Fruit fly (Drosophila melanogaster) whole organism, embryonic: ENCODE measurements around the gene CG42764.
A peak's percentile ranks its signal among the peaks of the same experiment; 100 is the strongest.

ENCODE experiments used
- Aef1 ChIP-seq: fragments of 200-800 bp; sonication (Bioruptor generic); IDR thresholded peaks from 3 replicates; pipeline ENCODE4 v1.3.6; 2022; ENCODE audit warnings: missing biosample characterization, missing genetic modification characterization
- Atf3 ChIP-seq: fragments of 200-800 bp; sonication (Bioruptor generic); optimal IDR thresholded peaks from 3 replicates; lab custom pipeline; 2016; ENCODE audit warnings: missing biosample characterization, missing genetic modification characterization
- B-H1 ChIP-seq: fragments of 200-800 bp; sonication (Bioruptor generic); IDR thresholded peaks from 3 replicates; pipeline ENCODE4 v1.3.6; 2022; ENCODE audit warnings: missing biosample characterization, missing genetic modification characterization
- CG10321 ChIP-seq: fragments of 200-800 bp; sonication (Bioruptor generic); IDR thresholded peaks from 2 replicates; pipeline ENCODE4 v1.3.6; 2022; ENCODE audit warnings: missing biosample characterization, missing genetic modification characterization
- CG14441 ChIP-seq: fragments of 200-800 bp; sonication (Bioruptor generic); IDR thresholded peaks from 2 replicates; pipeline ENCODE4 v1.3.6; 2022; ENCODE audit warnings: missing biosample characterization, missing genetic modification characterization
- CG1529 ChIP-seq: fragments of 200-800 bp; sonication (Bioruptor generic); optimal IDR thresholded peaks from 3 replicates; lab custom pipeline; 2018; ENCODE audit warnings: missing biosample characterization, missing genetic modification characterization
- CG17912 ChIP-seq: fragments of 200-800 bp; sonication (Bioruptor generic); optimal IDR thresholded peaks from 2 replicates; lab custom pipeline; 2018; ENCODE audit warnings: missing biosample characterization, mild to moderate bottlenecking, missing genetic modification characterization
- CG18619 ChIP-seq: fragments of 200-800 bp; sonication (Bioruptor generic); optimal IDR thresholded peaks from 3 replicates; lab custom pipeline; 2017; ENCODE audit warnings: missing biosample characterization, mild to moderate bottlenecking, missing genetic modification characterization
- CG32772 ChIP-seq: fragments of 200-800 bp; sonication (Bioruptor generic); IDR thresholded peaks from 2 replicates; pipeline ENCODE4 v1.3.6; 2022; ENCODE audit warnings: missing biosample characterization, missing genetic modification characterization
- CG4424 ChIP-seq: fragments of 200-800 bp; sonication (Bioruptor generic); optimal IDR thresholded peaks from 3 replicates; lab custom pipeline; 2016; ENCODE audit warnings: missing biosample characterization, missing genetic modification characterization
- CG9609 ChIP-seq: fragments of 200-800 bp; sonication (Bioruptor generic); optimal IDR thresholded peaks from 3 replicates; lab custom pipeline; 2016; ENCODE audit warnings: missing biosample characterization, missing genetic modification characterization
- CG9727 ChIP-seq: fragments of 200-800 bp; sonication (Bioruptor generic); optimal IDR thresholded peaks from 3 replicates; lab custom pipeline; 2017; ENCODE audit warnings: missing biosample characterization, mild to moderate bottlenecking, missing genetic modification characterization
- CG9797 ChIP-seq: fragments of 200-800 bp; sonication (Bioruptor generic); optimal IDR thresholded peaks from 3 replicates; lab custom pipeline; 2018; ENCODE audit warnings: missing biosample characterization, mild to moderate bottlenecking, missing genetic modification characterization
- CG9932 ChIP-seq: fragments of 200-800 bp; sonication (Bioruptor generic); IDR thresholded peaks from 2 replicates; pipeline ENCODE4 v1.3.6; 2022; ENCODE audit warnings: missing biosample characterization, missing genetic modification characterization
- Dll ChIP-seq: fragments of 200-800 bp; sonication (Bioruptor generic); IDR thresholded peaks from 4 replicates; pipeline ENCODE4 v1.3.6; 2022; ENCODE audit warnings: missing biosample characterization, missing genetic modification characterization; ENCODE audit not compliant: partially characterized antibody
- E2f1 ChIP-seq: fragments of 200-800 bp; sonication (Bioruptor generic); IDR thresholded peaks from 2 replicates; pipeline ENCODE4 v1.3.6; 2022; ENCODE audit warnings: missing biosample characterization, missing genetic modification characterization
- Fer1 ChIP-seq: fragments of 200-800 bp; sonication (Bioruptor generic); optimal IDR thresholded peaks from 2 replicates; lab custom pipeline; 2017; ENCODE audit warnings: missing biosample characterization, mild to moderate bottlenecking, missing genetic modification characterization
- Gug ChIP-seq: fragments of 200-800 bp; sonication (Bioruptor generic); IDR thresholded peaks from 4 replicates; pipeline ENCODE4 v1.3.6; 2022; ENCODE audit warnings: missing biosample characterization, missing genetic modification characterization
- HLH4C ChIP-seq: fragments of 200-800 bp; sonication (Bioruptor generic); IDR thresholded peaks from 3 replicates; pipeline ENCODE4 v1.3.6; 2022; ENCODE audit warnings: missing biosample characterization, missing genetic modification characterization; ENCODE audit not compliant: partially characterized antibody
- HLH54F ChIP-seq: fragments of 200-800 bp; sonication (Bioruptor generic); optimal IDR thresholded peaks from 3 replicates; lab custom pipeline; 2016; ENCODE audit warnings: missing biosample characterization, missing genetic modification characterization
- Hmr ChIP-seq: fragments of 200-800 bp; sonication (Bioruptor generic); optimal IDR thresholded peaks from 3 replicates; lab custom pipeline; 2017; ENCODE audit warnings: mild to moderate bottlenecking, missing biosample characterization, missing genetic modification reagents, missing genetic modification characterization
- Hsf ChIP-seq: fragments of 200-800 bp; sonication (Bioruptor generic); optimal IDR thresholded peaks from 3 replicates; lab custom pipeline; 2016; ENCODE audit warnings: missing biosample characterization, missing genetic modification characterization
- Mad ChIP-seq: fragments of 200-800 bp; sonication (Bioruptor generic); optimal IDR thresholded peaks from 2 replicates; lab custom pipeline; 2016; ENCODE audit warnings: missing biosample characterization, missing genetic modification characterization
- Mrtf ChIP-seq: fragments of 200-800 bp; sonication (Bioruptor generic); IDR thresholded peaks from 3 replicates; pipeline ENCODE4 v1.3.6; 2022; ENCODE audit warnings: missing biosample characterization, missing genetic modification characterization
- NFAT ChIP-seq: fragments of 200-800 bp; sonication (Bioruptor generic); IDR thresholded peaks from 2 replicates; pipeline ENCODE4 v1.3.6; 2022; ENCODE audit warnings: missing biosample characterization, missing genetic modification characterization
- Neu2 ChIP-seq: fragments of 200-800 bp; sonication (Bioruptor generic); optimal IDR thresholded peaks from 3 replicates; lab custom pipeline; 2016; ENCODE audit warnings: missing biosample characterization, missing genetic modification characterization, borderline replicate concordance
- Nf-YB ChIP-seq: fragments of 200-800 bp; sonication (Bioruptor generic); optimal IDR thresholded peaks from 3 replicates; lab custom pipeline; 2019; ENCODE audit warnings: missing biosample characterization, mild to moderate bottlenecking, missing genetic modification characterization, moderate library complexity
- abd-A ChIP-seq: fragments of 200-800 bp; sonication (Bioruptor generic); optimal IDR thresholded peaks from 3 replicates; lab custom pipeline; 2019; ENCODE audit warnings: missing biosample characterization, mild to moderate bottlenecking, missing genetic modification characterization, moderate library complexity
- cad ChIP-seq: fragments of >200 bp; optimal IDR thresholded peaks from 2 replicates; lab custom pipeline; 2017; ENCODE audit warnings: missing biosample characterization, missing genetic modification characterization
- caup ChIP-seq: fragments of 200-800 bp; sonication (Bioruptor generic); optimal IDR thresholded peaks from 3 replicates; lab custom pipeline; 2017; ENCODE audit warnings: missing biosample characterization, mild to moderate bottlenecking, missing genetic modification characterization, moderate library complexity; ENCODE audit not compliant: severe bottlenecking
- chinmo ChIP-seq: fragments of 200-800 bp; sonication (Bioruptor generic); IDR thresholded peaks from 4 replicates; pipeline ENCODE4 v1.3.6; 2022; ENCODE audit warnings: missing biosample characterization, missing genetic modification characterization; ENCODE audit not compliant: partially characterized antibody
- en ChIP-seq: fragments of 200-800 bp; sonication (Bioruptor generic); optimal IDR thresholded peaks from 2 replicates; lab custom pipeline; 2016; ENCODE audit warnings: missing biosample characterization, missing genetic modification characterization
- ewg ChIP-seq: fragments of 200-800 bp; sonication (Bioruptor generic); optimal IDR thresholded peaks from 3 replicates; lab custom pipeline; 2017; ENCODE audit warnings: mild to moderate bottlenecking, missing biosample characterization, missing genetic modification reagents, missing genetic modification characterization
- exex ChIP-seq: fragments of 200-800 bp; sonication (Bioruptor generic); optimal IDR thresholded peaks from 4 replicates; lab custom pipeline; 2018; ENCODE audit warnings: missing biosample characterization, mild to moderate bottlenecking, missing genetic modification characterization, moderate library complexity
- ftz-f1 ChIP-seq: fragments of 200-800 bp; sonication (Bioruptor generic); optimal IDR thresholded peaks from 2 replicates; lab custom pipeline; 2016; ENCODE audit warnings: missing biosample characterization, missing genetic modification characterization
- hkb ChIP-seq, 2 experiments: fragments of 200-800 bp in 1 of 2; fragments of >200 bp in 1 of 2; sonication (Bioruptor generic) in 1 of 2; IDR thresholded peaks in 1 of 2; optimal IDR thresholded peaks in 1 of 2; 2 replicates each; pipeline versions ENCODE4 v1.3.6 to Lab custom; 2017 to 2022; ENCODE audit warnings: missing biosample characterization in 1 of 2, missing genetic modification characterization in 1 of 2
- hth ChIP-seq: fragments of >200 bp; optimal IDR thresholded peaks from 2 replicates; lab custom pipeline; 2017; ENCODE audit warnings: inconsistent platforms
- jumu ChIP-seq: fragments of 200-800 bp; sonication (Bioruptor generic); optimal IDR thresholded peaks from 3 replicates; lab custom pipeline; 2016; ENCODE audit warnings: missing biosample characterization, missing genetic modification characterization
- lov ChIP-seq, 2 experiments: fragments of 200-800 bp in 1 of 2; fragments of >200 bp in 1 of 2; sonication (Bioruptor generic) in 1 of 2; IDR thresholded peaks in 1 of 2; optimal IDR thresholded peaks in 1 of 2; 2 replicates in 1 of 2; 3 replicates in 1 of 2; pipeline versions ENCODE4 v1.3.6 to Lab custom; 2017 to 2022; ENCODE audit warnings: missing biosample characterization in 1 of 2, missing genetic modification characterization in 1 of 2
- maf-S ChIP-seq: fragments of 200-800 bp; sonication (Bioruptor generic); optimal IDR thresholded peaks from 2 replicates; lab custom pipeline; 2016; ENCODE audit warnings: missing biosample characterization, missing genetic modification characterization
- ranshi ChIP-seq: fragments of 200-800 bp; sonication (Bioruptor generic); IDR thresholded peaks from 2 replicates; pipeline ENCODE4 v1.3.6; 2022; ENCODE audit warnings: missing biosample characterization, missing genetic modification characterization
- rib ChIP-seq: fragments of 200-800 bp; sonication (Bioruptor generic); IDR thresholded peaks from 2 replicates; pipeline ENCODE4 v1.3.6; 2022; ENCODE audit warnings: missing biosample characterization, missing genetic modification characterization
- ro ChIP-seq: fragments of 200-800 bp; sonication (Bioruptor generic); IDR thresholded peaks from 2 replicates; pipeline ENCODE4 v1.3.6; 2022; ENCODE audit warnings: missing biosample characterization, missing genetic modification characterization
- run ChIP-seq: fragments of 200-800 bp; sonication (Bioruptor generic); optimal IDR thresholded peaks from 3 replicates; lab custom pipeline; 2018; ENCODE audit warnings: missing biosample characterization, mild to moderate bottlenecking, missing genetic modification characterization
- sima ChIP-seq: fragments of 200-800 bp; sonication (Bioruptor generic); optimal IDR thresholded peaks from 2 replicates; lab custom pipeline; 2016; ENCODE audit warnings: missing biosample characterization, missing genetic modification characterization
- slp2 ChIP-seq: fragments of 200-800 bp; sonication (Bioruptor generic); optimal IDR thresholded peaks from 2 replicates; lab custom pipeline; 2016; ENCODE audit warnings: missing biosample characterization, missing genetic modification characterization
- toy ChIP-seq: fragments of 200-800 bp; sonication (Bioruptor generic); IDR thresholded peaks from 2 replicates; pipeline ENCODE4 v1.3.6; 2022; ENCODE audit warnings: missing biosample characterization, missing genetic modification characterization
- ttk ChIP-seq: fragments of 200-800 bp; sonication (Bioruptor generic); IDR thresholded peaks from 2 replicates; pipeline ENCODE4 v2.1.2; 2022; ENCODE audit warnings: missing biosample characterization, missing genetic modification characterization
- z ChIP-seq: fragments of 200-800 bp; sonication (Bioruptor generic); IDR thresholded peaks from 3 replicates; pipeline ENCODE4 v1.3.6; 2022; ENCODE audit warnings: missing biosample characterization, missing genetic modification characterization

Gene CG42764

DNA sequence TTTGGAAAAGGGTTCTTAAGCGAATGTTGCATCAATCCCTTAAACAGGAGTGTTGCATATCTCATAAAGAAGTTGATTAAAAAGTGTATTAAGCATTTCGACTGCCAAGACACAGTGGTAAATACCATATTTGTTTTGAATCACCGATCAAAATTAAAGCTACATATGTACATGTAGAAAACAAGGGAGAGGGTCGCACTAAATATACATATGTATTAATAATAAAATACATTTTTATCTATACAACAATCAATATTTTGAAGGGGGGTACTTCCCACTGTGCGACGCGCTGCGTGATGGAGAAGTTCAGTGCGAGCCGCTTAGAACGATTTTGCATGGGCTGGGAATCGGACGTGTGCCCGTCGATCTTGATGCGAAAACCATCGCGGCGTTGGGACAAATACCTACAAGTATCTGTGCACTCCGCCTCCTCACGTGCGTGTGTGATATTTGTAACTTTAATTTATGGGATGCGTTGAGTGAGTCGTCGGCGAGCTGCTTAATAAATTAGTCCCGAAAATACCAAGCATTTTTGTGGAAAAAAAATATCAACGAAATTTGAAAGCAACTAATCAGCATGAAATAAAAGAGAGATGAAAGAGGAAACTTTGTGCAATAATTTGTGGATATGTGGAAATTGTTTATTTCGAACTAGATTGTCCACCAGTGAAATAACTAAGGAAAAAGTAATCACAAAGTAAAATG, 20.9 kb downstream of the CG42764 start (continued):
- TF ChIP-seq lov (optimal IDR thresholded peaks at IDR 0.05; lab: Kevin White, UChicago) (no peak), lov (GFP tag; IDR thresholded peaks at IDR 0.05; lab: Robert Waterston, UW) (peak; percentile 89), CG9609 (peak; percentile 37), cad (no peak), E2f1 (GFP tag; lab: Robert Waterston, UW) (peak; percentile 90), caup (peak; percentile 84), exex (tag; lab: Kevin White, UChicago) (peak; percentile 17), CG9797 (no peak), ro (GFP tag; lab: Robert Waterston, UW) (0 out of 2 replicates have a peak, but pooled peaks have one; percentile 46), NFAT (peak; percentile 80), toy (GFP tag; lab: Robert Waterston, UW) (peak; percentile 86), Aef1 (peak; percentile 84), HLH4C (GFP tag; lab: Robert Waterston, UW) (peak; percentile 45; the same call in 1 of the 3 replicates), run (peak; percentile 77), rib (peak; percentile 80; the same call in 1 of the 2 replicates), hkb (optimal IDR thresholded peaks at IDR 0.05; lab: Kevin White, UChicago) (no peak), hkb (GFP tag; IDR thresholded peaks at IDR 0.05; lab: Robert Waterston, UW) (peak; percentile 95), Atf3 (GFP tag; lab: Kevin White, UChicago) (peak; percentile 17), chinmo (no peak), CG17912 (GFP tag; lab: Kevin White, UChicago) (no peak), Mad (GFP tag; lab: Kevin White, UChicago) (peak; percentile 54), CG9932 (GFP tag; lab: Robert Waterston, UW) (peak; percentile 82), CG9727 (GFP tag; lab: Kevin White, UChicago) (peak; percentile 87), CG32772 (GFP tag; lab: Robert Waterston, UW) (peak; percentile 87), B-H1 (GFP tag; lab: Robert Waterston, UW) (peak; percentile 88), Mrtf (GFP tag; lab: Robert Waterston, UW) (peak; percentile 84), CG14441 (GFP tag; lab: Robert Waterston, UW) (peak; percentile 94), CG4424 (GFP tag; lab: Kevin White, UChicago) (peak; percentile 88), ftz-f1 (GFP tag; lab: Kevin White, UChicago) (peak; percentile 3), Hmr (peak; percentile 84), slp2 (GFP tag; lab: Kevin White, UChicago) (no peak), Dll (GFP tag; lab: Robert Waterston, UW) (no peak), Nf-YB (peak; percentile 57), z (GFP tag; lab: Robert Waterston, UW) (no peak), CG1529 (peak; percentile 68), Neu2 (GFP tag; lab: Kevin White, UChicago) (no peak), ranshi (GFP tag; lab: Robert Waterston, UW) (peak; percentile 91), ttk (peak; percentile 87), hth (no peak), jumu (GFP tag; lab: Kevin White, UChicago) (peak; percentile 44), ewg (GFP tag; lab: Kevin White, UChicago) (peak; percentile 70), Fer1 (GFP tag; lab: Kevin White, UChicago) (peak; percentile 81), maf-S (peak; percentile 9), sima (GFP tag; lab: Kevin White, UChicago) (no peak), en (GFP tag; lab: Kevin White, UChicago) (no peak), Hsf (GFP tag; lab: Kevin White, UChicago) (peak; percentile 58), HLH54F (GFP tag; lab: Kevin White, UChicago) (peak; percentile 32), CG10321 (GFP tag; lab: Robert Waterston, UW) (peak; percentile 24; the same call in 1 of the 2 replicates), Gug (peak; percentile 82), CG18619 (GFP tag; lab: Kevin White, UChicago) (peak; percentile 78), abd-A (tag; lab: Kevin White, UChicago) (no peak)
